Worm (Caenorhabditis elegans): Measurements from ENCODE around the gene Y51A2B.5.

The Y51A2B.5 gene

DNA sequence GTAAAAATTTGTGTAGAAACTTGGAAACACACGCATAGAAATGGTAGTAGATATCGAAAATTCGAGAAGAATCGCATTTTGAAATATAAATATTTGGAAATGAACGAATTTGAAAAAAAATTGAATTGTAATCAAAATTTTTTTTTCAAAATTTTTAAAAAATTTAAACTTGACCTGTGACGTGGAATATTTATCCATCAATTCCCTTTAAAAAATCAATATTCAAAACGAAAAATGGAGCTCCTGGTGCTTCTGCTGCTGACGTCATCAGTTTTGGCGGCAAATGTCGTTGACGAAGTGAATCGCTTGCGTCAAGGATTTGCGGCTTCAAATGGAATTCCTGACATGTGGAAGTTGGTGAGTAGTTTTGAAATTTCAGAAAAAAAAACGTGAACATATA lies at the start of gene Y51A2B.5, which contains the start of gene Y51A2B.4:
Gene Y51A2B.5, plus strand, starts transcription at position 232 of the 400 bp plus-strand sequence.
Gene Y51A2B.4, minus strand, starts transcription at position 101 of the 400 bp plus-strand sequence.
- TF ChIP-seq T22C8.4 (GFP tag; IDR thresholded peaks at IDR 0.05) (no peak), tab-1 (GFP tag; IDR thresholded peaks at IDR 0.05) (no peak), ztf-23 (GFP tag; IDR thresholded peaks at IDR 0.05) (no peak), cog-1 (tag; optimal IDR thresholded peaks at IDR 0.05) (no peak), ztf-29 (GFP tag; IDR thresholded peaks at IDR 0.05) (no peak), ref-1 (GFP tag; conservative IDR thresholded peaks at IDR 0.05) (no peak), med-1 (GFP tag; optimal IDR thresholded peaks at IDR 0.05; ENCODE audit: insufficient read depth) (no peak), klf-2 (GFP tag; conservative IDR thresholded peaks at IDR 0.05) (no peak), flt-1 (GFP tag; IDR thresholded peaks at IDR 0.05) (no peak)

DNA sequence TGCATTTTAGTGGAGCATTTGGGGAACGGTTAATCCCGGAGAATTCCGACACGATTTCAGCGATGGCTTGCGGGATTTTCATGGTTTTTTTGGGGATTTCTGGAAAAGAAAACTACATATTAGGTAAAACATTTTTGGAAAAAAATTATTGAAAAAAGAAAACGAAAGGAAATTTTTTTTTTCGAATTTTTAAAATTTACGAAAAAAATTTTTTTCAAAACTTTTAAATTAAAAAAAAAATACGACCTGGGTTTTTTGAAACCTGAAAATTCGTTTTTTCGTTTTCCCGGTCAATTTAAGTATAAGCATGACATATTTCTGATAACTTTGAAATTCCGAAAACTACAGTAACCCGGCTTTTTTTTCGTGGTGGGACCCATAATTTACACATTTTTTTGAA lies 49.3 kb upstream of the Y51A2B.5 start, which contains the start of gene C08E8.10:
Gene C08E8.10, minus strand, starts transcription at position 101 of the 400 bp plus-strand sequence.
- TF ChIP-seq ref-1 (GFP tag; conservative IDR thresholded peaks at IDR 0.05), result no peak
- no peak for TF ChIP-seq med-1 (GFP tag; optimal IDR thresholded peaks at IDR 0.05; ENCODE audit: insufficient read depth)
- TF ChIP-seq ztf-29 (GFP tag; IDR thresholded peaks at IDR 0.05), result no peak
- no peak for TF ChIP-seq ztf-23 (GFP tag; IDR thresholded peaks at IDR 0.05)
- TF ChIP-seq T22C8.4 (GFP tag; IDR thresholded peaks at IDR 0.05), result no peak

- no peak for TF ChIP-seq cog-1 (tag; optimal IDR thresholded peaks at IDR 0.05)
- TF ChIP-seq flt-1 (GFP tag; IDR thresholded peaks at IDR 0.05), result no peak
- TF ChIP-seq tab-1 (GFP tag; IDR thresholded peaks at IDR 0.05), result no peak
- no peak for TF ChIP-seq ref-1 (GFP tag; conservative IDR thresholded peaks at IDR 0.05)
- TF ChIP-seq ztf-23 (GFP tag; IDR thresholded peaks at IDR 0.05), result no peak
- no peak for TF ChIP-seq T22C8.4 (GFP tag; IDR thresholded peaks at IDR 0.05)
- TF ChIP-seq klf-2 (GFP tag; conservative IDR thresholded peaks at IDR 0.05), result no peak
- no peak for TF ChIP-seq med-1 (GFP tag; optimal IDR thresholded peaks at IDR 0.05; ENCODE audit: insufficient read depth)
- no peak for TF ChIP-seq ztf-29 (GFP tag; IDR thresholded peaks at IDR 0.05)
Measured at ce11 chrV:18344194-18344593, 44.9 kb upstream of the Y51A2B.5 start.

ce11 chrV:18346080-18346479 lies 43.0 kb upstream of the Y51A2B.5 start:
- TF ChIP-seq ztf-29 (GFP tag; IDR thresholded peaks at IDR 0.05), result no peak
- no peak for TF ChIP-seq tab-1 (GFP tag; IDR thresholded peaks at IDR 0.05)
- TF ChIP-seq klf-2 (GFP tag; conservative IDR thresholded peaks at IDR 0.05), result no peak
- TF ChIP-seq T22C8.4 (GFP tag; IDR thresholded peaks at IDR 0.05), result no peak
- no peak for TF ChIP-seq flt-1 (GFP tag; IDR thresholded peaks at IDR 0.05)
- TF ChIP-seq med-1 (GFP tag; optimal IDR thresholded peaks at IDR 0.05; ENCODE audit: insufficient read depth), result no peak
- no peak for TF ChIP-seq ztf-23 (GFP tag; IDR thresholded peaks at IDR 0.05)
- no peak for TF ChIP-seq ref-1 (GFP tag; conservative IDR thresholded peaks at IDR 0.05)
- no peak for TF ChIP-seq cog-1 (tag; optimal IDR thresholded peaks at IDR 0.05)

- TF ChIP-seq T22C8.4 (GFP tag; IDR thresholded peaks at IDR 0.05) (no peak), flt-1 (GFP tag; IDR thresholded peaks at IDR 0.05) (no peak), ref-1 (GFP tag; conservative IDR thresholded peaks at IDR 0.05) (no peak), tab-1 (GFP tag; IDR thresholded peaks at IDR 0.05) (no peak), klf-2 (GFP tag; conservative IDR thresholded peaks at IDR 0.05) (no peak), ztf-29 (GFP tag; IDR thresholded peaks at IDR 0.05) (no peak)
Measured at ce11 chrV:18350046-18350445, 39.0 kb upstream of the Y51A2B.5 start, which contains the start of gene C08E8.3. Gene C08E8.3 (plus strand): TSS chrV:18350129.

DNA sequence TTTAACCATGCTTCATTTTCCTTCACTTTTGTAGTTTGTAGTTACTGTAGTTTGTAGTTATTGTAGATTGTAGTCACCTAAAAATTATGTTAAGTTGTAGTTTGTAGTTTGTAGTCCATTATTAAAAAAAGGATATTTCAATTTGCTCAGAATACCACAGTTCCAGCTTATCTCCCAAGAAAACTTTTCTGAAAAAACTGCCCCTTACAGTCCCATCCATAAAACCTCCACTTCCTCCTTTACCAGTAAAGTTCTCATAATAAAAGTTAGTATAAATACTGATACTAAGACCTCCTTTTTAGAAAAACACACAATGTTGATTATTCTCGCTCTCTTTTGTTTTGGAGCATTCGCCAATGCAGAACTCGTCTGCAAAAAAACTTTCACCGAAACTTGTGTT lies 38.4 kb upstream of the Y51A2B.5 start, which contains the start of gene C08E8.11:
Gene C08E8.11, plus strand, starts transcription at position 301 of the 400 bp plus-strand sequence.
- TF ChIP-seq ref-1 (GFP tag; conservative IDR thresholded peaks at IDR 0.05), result no peak
- TF ChIP-seq ztf-29 (GFP tag; IDR thresholded peaks at IDR 0.05), result no peak
- no peak for TF ChIP-seq klf-2 (GFP tag; conservative IDR thresholded peaks at IDR 0.05)
- TF ChIP-seq flt-1 (GFP tag; IDR thresholded peaks at IDR 0.05), result no peak
- TF ChIP-seq cog-1 (tag; optimal IDR thresholded peaks at IDR 0.05), result no peak
- no peak for TF ChIP-seq ztf-23 (GFP tag; IDR thresholded peaks at IDR 0.05)
- no peak for TF ChIP-seq tab-1 (GFP tag; IDR thresholded peaks at IDR 0.05)
- TF ChIP-seq med-1 (GFP tag; optimal IDR thresholded peaks at IDR 0.05; ENCODE audit: insufficient read depth), result no peak
- no peak for TF ChIP-seq T22C8.4 (GFP tag; IDR thresholded peaks at IDR 0.05)

DNA sequence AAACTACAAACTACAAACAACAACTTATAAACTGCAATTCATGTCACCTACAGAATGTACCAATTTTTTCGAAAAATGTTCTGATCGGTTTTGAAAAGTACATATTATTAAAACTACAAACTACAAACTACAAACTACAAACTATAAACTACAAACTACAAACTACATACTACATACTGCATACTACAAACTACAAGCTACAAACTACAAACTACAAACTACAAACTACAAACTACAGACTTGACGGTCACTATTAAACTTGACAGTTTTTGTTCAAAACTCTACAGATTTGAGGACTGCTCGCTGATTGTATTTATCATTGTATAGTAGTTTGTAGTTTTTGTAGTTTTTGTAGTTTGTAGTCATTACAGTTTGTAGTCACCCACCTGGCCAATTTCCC lies 34.8 kb upstream of the Y51A2B.5 start:
- TF ChIP-seq cog-1 (tag; optimal IDR thresholded peaks at IDR 0.05) (no peak), ztf-29 (GFP tag; IDR thresholded peaks at IDR 0.05) (no peak), ref-1 (GFP tag; conservative IDR thresholded peaks at IDR 0.05) (no peak), T22C8.4 (GFP tag; IDR thresholded peaks at IDR 0.05) (no peak), med-1 (GFP tag; optimal IDR thresholded peaks at IDR 0.05; ENCODE audit: insufficient read depth) (no peak), tab-1 (GFP tag; IDR thresholded peaks at IDR 0.05) (no peak), ztf-23 (GFP tag; IDR thresholded peaks at IDR 0.05) (no peak)

DNA sequence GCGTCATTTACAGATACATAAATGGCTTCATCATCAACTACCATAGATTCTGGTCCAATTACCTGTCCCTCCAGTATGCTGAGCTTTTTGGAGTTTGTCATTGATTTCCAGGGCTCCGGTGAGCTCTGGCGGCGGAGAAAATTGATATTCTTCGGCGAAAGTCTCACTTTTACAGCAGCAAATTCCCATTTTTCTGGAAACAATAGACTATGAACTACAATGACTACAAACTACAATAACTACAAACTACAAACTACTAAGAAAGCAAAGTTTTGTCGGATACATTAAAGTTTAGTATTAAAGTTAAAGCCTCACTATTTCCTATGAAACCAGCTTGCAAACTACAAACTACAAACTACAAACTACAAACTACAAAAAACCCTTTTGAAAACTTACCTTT lies 33.3 kb upstream of the Y51A2B.5 start, which contains the start of gene C08E8.2:
Gene C08E8.2, minus strand, starts transcription at position 101 of the 400 bp plus-strand sequence.
- no peak for TF ChIP-seq ref-1 (GFP tag; conservative IDR thresholded peaks at IDR 0.05)
- TF ChIP-seq T22C8.4 (GFP tag; IDR thresholded peaks at IDR 0.05), result no peak
- TF ChIP-seq med-1 (GFP tag; optimal IDR thresholded peaks at IDR 0.05; ENCODE audit: insufficient read depth), result no peak
- TF ChIP-seq flt-1 (GFP tag; IDR thresholded peaks at IDR 0.05), result no peak

DNA sequence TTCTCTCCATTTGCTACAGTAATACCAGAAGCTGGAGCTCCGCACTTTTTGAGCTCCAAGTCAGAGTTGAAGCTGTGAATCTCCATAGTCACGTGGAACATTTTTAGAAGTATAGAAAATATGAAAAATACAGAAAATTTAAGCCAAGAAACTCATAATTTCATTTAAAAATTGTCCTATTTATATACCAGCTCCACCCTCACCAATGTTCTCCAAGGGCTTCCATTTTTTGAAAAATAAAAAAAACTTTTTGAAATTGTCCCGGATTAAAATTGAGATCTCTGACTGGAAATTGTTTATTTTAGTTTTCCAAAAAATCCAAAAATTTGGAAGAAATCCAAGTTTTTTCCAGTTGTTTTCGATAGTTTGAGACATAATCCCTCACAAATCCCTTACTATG lies 29.2 kb upstream of the Y51A2B.5 start, which contains the start of gene C08E8.5:
Gene C08E8.5, minus strand, starts transcription at position 101 of the 400 bp plus-strand sequence.
- TF ChIP-seq ref-1 (GFP tag; conservative IDR thresholded peaks at IDR 0.05) (no peak), T22C8.4 (GFP tag; IDR thresholded peaks at IDR 0.05) (no peak), med-1 (GFP tag; optimal IDR thresholded peaks at IDR 0.05; ENCODE audit: insufficient read depth) (no peak), klf-2 (GFP tag; conservative IDR thresholded peaks at IDR 0.05) (no peak), ztf-23 (GFP tag; IDR thresholded peaks at IDR 0.05) (no peak), flt-1 (GFP tag; IDR thresholded peaks at IDR 0.05) (no peak), tab-1 (GFP tag; IDR thresholded peaks at IDR 0.05) (no peak), ztf-29 (GFP tag; IDR thresholded peaks at IDR 0.05) (no peak), cog-1 (tag; optimal IDR thresholded peaks at IDR 0.05) (no peak)

- TF ChIP-seq flt-1 (GFP tag; IDR thresholded peaks at IDR 0.05) (no peak), ztf-23 (GFP tag; IDR thresholded peaks at IDR 0.05) (no peak)
Measured at ce11 chrV:18362402-18362801, 26.7 kb upstream of the Y51A2B.5 start, which contains the start of gene C08E8.1. Gene C08E8.1 (minus strand): TSS chrV:18362502.

All from whole organism, midembryonic.